Worm (Caenorhabditis elegans) whole organism, L1 larva: ENCODE measurements around the gene lgc-5.
A peak's percentile ranks its signal among the peaks of the same experiment; 100 is the strongest.
"Not testable (repeated sequence)": the region's sequence is repeated elsewhere in the genome, so short reads cannot be mapped to it uniquely, and the experiment has no call there.

Experiments used
- C34B4.2 ChIP-seq: sonication (generic microtip); optimal IDR thresholded peaks from 2 replicates; lab custom pipeline; 2017; ENCODE audit warnings: mild to moderate bottlenecking, missing genetic modification characterization, missing compliant biosample characterization
- Y116A8C.19 ChIP-seq: sonication (generic microtip); optimal IDR thresholded peaks from 2 replicates; lab custom pipeline; 2016; ENCODE audit warnings: missing compliant biosample characterization, missing genetic modification characterization, borderline replicate concordance
- alr-1 ChIP-seq: fragments of 200-800 bp; sonication (Bioruptor generic); optimal IDR thresholded peaks from 2 replicates; lab custom pipeline; 2018; ENCODE audit warnings: borderline replicate concordance, mild to moderate bottlenecking, missing genetic modification characterization, missing compliant biosample characterization
- blmp-1 ChIP-seq: fragments of 150-350 bp; optimal IDR thresholded peaks from 2 replicates; lab custom pipeline; 2014; ENCODE audit warnings: missing biosample characterization, missing genetic modification characterization
- ceh-82 ChIP-seq, 3 experiments: fragments of 150-350 bp in 1 of 3; sonication (generic microtip) in 2 of 3; optimal IDR thresholded peaks; 2 replicates each; lab custom pipeline; 2014 to 2017; ENCODE audit warnings: missing biosample characterization in 3 of 3, missing genetic modification characterization in 3 of 3
- ceh-88 ChIP-seq: fragments of 200-800 bp; sonication (Bioruptor generic); IDR thresholded peaks from 2 replicates; pipeline ENCODE4 v1.3.6; 2022; ENCODE audit warnings: missing genetic modification characterization, missing compliant biosample characterization
- efl-1 ChIP-seq, 4 experiments: fragments of 150-350 bp; optimal IDR thresholded peaks in 3 of 4; peaks in 1 of 4; 1 replicate in 1 of 4; 2 replicates in 3 of 4; lab custom pipeline; 2014; ENCODE audit warnings: missing biosample characterization in 2 of 4, missing genetic modification characterization in 2 of 4, missing genetic modification reagents in 2 of 4
- efl-3 ChIP-seq: fragments of 200-800 bp; sonication (Bioruptor generic); optimal IDR thresholded peaks from 2 replicates; lab custom pipeline; 2018; ENCODE audit warnings: mild to moderate bottlenecking, missing genetic modification characterization, missing compliant biosample characterization
- egl-27 ChIP-seq, 2 experiments: fragments of 150-350 bp in 1 of 2; sonication (generic microtip); optimal IDR thresholded peaks; 3 replicates each; lab custom pipeline; 2017 to 2018; ENCODE audit warnings: missing biosample characterization in 2 of 2, missing genetic modification characterization in 2 of 2, missing genetic modification reagents in 2 of 2
- elt-2 ChIP-seq: sonication (generic microtip); optimal IDR thresholded peaks from 2 replicates; lab custom pipeline; 2016; ENCODE audit warnings: missing genetic modification characterization, mild to moderate bottlenecking, inconsistent platforms, missing compliant biosample characterization, missing genetic modification reagents
- elt-3 ChIP-seq, 6 experiments: fragments of 150-350 bp in 1 of 6; sonication (generic microtip); optimal IDR thresholded peaks; 2 replicates each; lab custom pipeline; 2017 to 2018; ENCODE audit warnings: missing biosample characterization in 6 of 6, missing genetic modification characterization in 6 of 6, inconsistent platforms in 1 of 6
- ets-5 ChIP-seq: fragments of 200-800 bp; sonication (Bioruptor generic); IDR thresholded peaks from 2 replicates; pipeline ENCODE4 v1.3.6; 2022; ENCODE audit warnings: missing genetic modification characterization, missing compliant biosample characterization
- fkh-10 ChIP-seq: sonication (generic microtip); optimal IDR thresholded peaks from 2 replicates; lab custom pipeline; 2017; ENCODE audit warnings: missing biosample characterization, missing genetic modification reagents, missing genetic modification characterization
- fkh-4 ChIP-seq: sonication (generic microtip); optimal IDR thresholded peaks from 2 replicates; lab custom pipeline; 2016; ENCODE audit warnings: missing compliant biosample characterization, missing genetic modification characterization, borderline replicate concordance
- grh-1 ChIP-seq: fragments of 200-800 bp; sonication (Bioruptor generic); IDR thresholded peaks from 2 replicates; pipeline ENCODE4 v1.3.6; 2022; ENCODE audit warnings: missing genetic modification reagents, missing genetic modification characterization, missing compliant biosample characterization
- isw-1 ChIP-seq: fragments of 200-800 bp; sonication (Bioruptor generic); IDR thresholded peaks from 2 replicates; pipeline ENCODE4 v1.3.6; 2022; ENCODE audit warnings: missing genetic modification characterization, missing compliant biosample characterization
- jun-1 ChIP-seq: fragments of 150-350 bp; optimal IDR thresholded peaks from 2 replicates; lab custom pipeline; 2014; ENCODE audit warnings: missing biosample characterization, missing genetic modification reagents, missing genetic modification characterization
- lin-39 ChIP-seq: fragments of 150-350 bp; optimal IDR thresholded peaks from 2 replicates; lab custom pipeline; 2014; ENCODE audit warnings: missing biosample characterization, missing genetic modification reagents, missing genetic modification characterization
- mab-9 ChIP-seq: fragments of 200-800 bp; sonication (Bioruptor generic); IDR thresholded peaks from 2 replicates; pipeline ENCODE4 v1.3.6; 2022; ENCODE audit warnings: missing genetic modification reagents, missing genetic modification characterization, missing compliant biosample characterization
- mdl-1 ChIP-seq, 2 experiments: fragments of 150-350 bp; optimal IDR thresholded peaks; 2 replicates each; lab custom pipeline; 2014 to 2017; ENCODE audit warnings: missing biosample characterization in 2 of 2, missing genetic modification characterization in 2 of 2, inconsistent platforms in 1 of 2
- nhr-19 ChIP-seq: fragments of 200-800 bp; sonication (Bioruptor generic); conservative IDR thresholded peaks from 2 replicates; pipeline ENCODE4 v1.3.6; 2022; ENCODE audit warnings: missing genetic modification characterization, missing compliant biosample characterization
- nhr-28 ChIP-seq: fragments of 150-350 bp; optimal IDR thresholded peaks from 2 replicates; lab custom pipeline; 2014; ENCODE audit warnings: missing biosample characterization, missing genetic modification characterization
- nhr-47 ChIP-seq: sonication (generic microtip); optimal IDR thresholded peaks from 2 replicates; lab custom pipeline; 2016; ENCODE audit warnings: mild to moderate bottlenecking, missing genetic modification characterization, moderate library complexity, missing compliant biosample characterization
- nhr-71 ChIP-seq: sonication (generic microtip); optimal IDR thresholded peaks from 2 replicates; lab custom pipeline; 2016; ENCODE audit warnings: mild to moderate bottlenecking, missing genetic modification characterization, moderate library complexity, missing compliant biosample characterization
- nhr-76 ChIP-seq: sonication (generic microtip); optimal IDR thresholded peaks from 2 replicates; lab custom pipeline; 2017; ENCODE audit warnings: missing biosample characterization, missing genetic modification characterization
- nhr-77 ChIP-seq: fragments of 150-350 bp; optimal IDR thresholded peaks from 2 replicates; lab custom pipeline; 2014; ENCODE audit warnings: missing biosample characterization, missing genetic modification characterization
- pag-3 ChIP-seq: sonication (generic microtip); optimal IDR thresholded peaks from 2 replicates; lab custom pipeline; 2017; ENCODE audit warnings: missing genetic modification characterization, mild to moderate bottlenecking, missing compliant biosample characterization, antibody characterized with exemption, borderline replicate concordance; ENCODE audit not compliant: insufficient read depth
- snu-23 ChIP-seq: sonication (generic microtip); optimal IDR thresholded peaks from 2 replicates; lab custom pipeline; 2016; ENCODE audit warnings: missing genetic modification characterization, missing compliant biosample characterization
- tbx-2 ChIP-seq: sonication (generic microtip); optimal IDR thresholded peaks from 2 replicates; lab custom pipeline; 2016; ENCODE audit warnings: missing genetic modification characterization, missing compliant biosample characterization
- unc-30 ChIP-seq: sonication (generic microtip); optimal IDR thresholded peaks from 2 replicates; lab custom pipeline; 2017; ENCODE audit warnings: missing biosample characterization, missing genetic modification characterization
- unc-86 ChIP-seq: sonication (generic microtip); optimal IDR thresholded peaks from 2 replicates; lab custom pipeline; 2016; ENCODE audit warnings: missing genetic modification characterization, missing compliant biosample characterization
- vab-15 ChIP-seq: sonication (generic microtip); optimal IDR thresholded peaks from 2 replicates; lab custom pipeline; 2017; ENCODE audit warnings: missing genotype, mild to moderate bottlenecking, missing genetic modification characterization, missing compliant biosample characterization
- xbp-1 ChIP-seq: sonication (generic microtip); optimal IDR thresholded peaks from 2 replicates; lab custom pipeline; 2016; ENCODE audit warnings: missing genetic modification characterization, missing compliant biosample characterization
- zag-1 ChIP-seq: fragments of 150-350 bp; optimal IDR thresholded peaks from 2 replicates; lab custom pipeline; 2014; ENCODE audit warnings: missing biosample characterization, missing genetic modification characterization
- zip-4 ChIP-seq: fragments of 200-800 bp; sonication (Bioruptor generic); optimal IDR thresholded peaks from 2 replicates; lab custom pipeline; 2018; ENCODE audit warnings: mild to moderate bottlenecking, missing genetic modification characterization, moderate library complexity, missing compliant biosample characterization
- ztf-4 ChIP-seq: fragments of 150-350 bp; optimal IDR thresholded peaks from 2 replicates; lab custom pipeline; 2014; ENCODE audit warnings: missing biosample characterization, missing genetic modification characterization

The lgc-5 gene

DNA sequence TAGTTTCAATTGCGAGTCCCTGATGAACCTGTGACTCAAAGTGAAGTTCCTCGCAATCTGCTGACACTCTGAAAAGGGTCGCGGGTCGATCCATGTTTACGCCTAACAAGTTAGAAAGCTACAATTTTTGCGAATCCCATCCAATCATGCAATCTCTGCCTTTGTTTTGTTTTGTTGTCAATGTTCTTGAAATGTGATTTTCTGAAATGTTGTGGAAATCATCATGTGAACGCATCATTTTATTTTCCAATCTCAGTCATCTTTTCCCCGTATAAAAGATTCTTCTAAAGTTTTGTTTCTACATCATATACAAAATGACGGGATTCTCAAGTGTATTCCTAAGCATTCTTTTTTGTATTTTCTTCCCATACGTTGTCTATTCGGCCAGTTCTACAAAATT lies 5.6 kb downstream of the lgc-5 start, which contains the start of gene F17E9.4:
Gene F17E9.4, plus strand, starts transcription at position 301 of the 400 bp plus-strand sequence.
- no peak for TF ChIP-seq mab-9
- TF ChIP-seq nhr-77 (tag; lab: Kevin White, UChicago) = no peak
- no peak for TF ChIP-seq nhr-76 (tag; lab: Kevin White, UChicago)
- no peak for TF ChIP-seq blmp-1 (tag; lab: Kevin White, UChicago)
- TF ChIP-seq C34B4.2 (tag; lab: Kevin White, UChicago) = no peak
- no peak for TF ChIP-seq vab-15 (tag; lab: Kevin White, UChicago)
- TF ChIP-seq ceh-82 (tag; optimal IDR thresholded peaks at IDR 0.05; lab: Kevin White, UChicago) = no peak
- no peak for TF ChIP-seq nhr-47 (tag; lab: Kevin White, UChicago)

DNA sequence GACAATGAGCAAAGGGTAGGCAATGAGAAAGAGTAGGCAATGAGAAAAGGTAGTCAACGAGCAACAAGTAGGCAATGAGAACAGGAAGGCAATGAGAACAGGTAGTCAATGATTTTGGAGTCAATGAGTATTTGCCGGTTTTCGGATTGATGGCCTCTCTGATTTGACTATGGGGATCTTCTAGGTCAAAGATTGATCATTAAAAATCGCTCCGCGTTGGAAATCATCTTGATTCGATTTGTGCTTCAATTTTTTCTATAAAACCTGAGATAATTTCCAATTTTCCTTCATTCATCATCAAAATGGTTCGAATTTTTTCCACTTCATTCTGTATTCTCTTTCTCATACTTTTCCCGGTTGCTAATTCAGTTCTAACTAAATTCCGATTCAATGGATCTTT lies 9.6 kb downstream of the lgc-5 start, which contains the start of gene F17E9.16:
Gene F17E9.16, plus strand, starts transcription at position 301 of the 400 bp plus-strand sequence.
- TF ChIP-seq tbx-2; nhr-71 (tag; lab: Kevin White, UChicago); elt-2 (tag; lab: Kevin White, UChicago): not testable (repeated sequence)
- TF ChIP-seq, all 84 proteins: peak for 0; not testable (repeated sequence) for 84

DNA sequence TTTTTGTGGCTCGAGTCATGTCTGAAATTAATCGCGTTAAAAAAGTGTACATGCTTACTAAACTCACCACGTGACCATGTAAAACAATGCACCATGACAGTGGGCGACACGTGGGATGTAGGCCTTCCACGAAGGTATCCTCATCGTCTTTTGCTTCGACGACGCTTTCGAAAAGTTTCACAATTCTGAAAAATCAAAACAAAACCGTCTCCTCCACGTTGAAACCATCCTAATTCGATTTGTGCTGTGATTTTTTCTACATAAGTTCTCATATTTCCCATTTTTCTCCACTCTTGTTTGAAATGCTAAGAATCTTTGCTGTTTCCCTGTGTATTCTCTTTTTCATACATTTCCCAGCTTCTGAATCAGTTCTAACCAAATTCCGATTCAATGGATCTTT lies 12.1 kb downstream of the lgc-5 start, which contains the start of gene F17E9.3:
Gene F17E9.3, plus strand, starts transcription at position 301 of the 400 bp plus-strand sequence.
- TF ChIP-seq efl-3 (GFP tag; lab: Kevin White, UChicago) (no peak), fkh-10 (GFP tag; lab: Kevin White, UChicago) (no peak), pag-3 (tag; lab: Kevin White, UChicago) (no peak), elt-3 (tag; optimal IDR thresholded peaks at IDR 0.05; lab: Kevin White, UChicago) (no peak), nhr-19 (no peak), lin-39 (tag; lab: Kevin White, UChicago) (no peak), zip-4 (GFP tag; lab: Kevin White, UChicago) (no peak), egl-27 (tag; optimal IDR thresholded peaks at IDR 0.05; lab: Kevin White, UChicago) (no peak), elt-2 (tag; lab: Kevin White, UChicago) (no peak)

ce11 chrIV:8355592-8355991 lies 13.1 kb downstream of the lgc-5 start, which contains the start of the genes F17E9.2 and col-116:
TSS of gene F17E9.2 (plus strand) at chrIV:8355892.
TSS of gene col-116 (plus strand) at chrIV:8355906.
- TF ChIP-seq efl-1 (optimal IDR thresholded peaks at IDR 0.05; lab: Kevin White, UChicago) = no peak
- TF ChIP-seq efl-1 (GFP tag; optimal IDR thresholded peaks at IDR 0.05 in 1 of 2; lab: Kevin White, UChicago) = peak in 1 of 2 experiments; percentile 60
- no peak for TF ChIP-seq grh-1

ce11 chrIV:8357299-8357698 lies 14.8 kb downstream of the lgc-5 start:
- no peak for TF ChIP-seq alr-1 (tag; lab: Kevin White, UChicago)
- TF ChIP-seq efl-1 (optimal IDR thresholded peaks at IDR 0.05; lab: Kevin White, UChicago) = no peak
- peak in 1 of 2 experiments; percentile 81 for TF ChIP-seq efl-1 (GFP tag; optimal IDR thresholded peaks at IDR 0.05 in 1 of 2; lab: Kevin White, UChicago)
- TF ChIP-seq, all 84 proteins: peak for 1

DNA sequence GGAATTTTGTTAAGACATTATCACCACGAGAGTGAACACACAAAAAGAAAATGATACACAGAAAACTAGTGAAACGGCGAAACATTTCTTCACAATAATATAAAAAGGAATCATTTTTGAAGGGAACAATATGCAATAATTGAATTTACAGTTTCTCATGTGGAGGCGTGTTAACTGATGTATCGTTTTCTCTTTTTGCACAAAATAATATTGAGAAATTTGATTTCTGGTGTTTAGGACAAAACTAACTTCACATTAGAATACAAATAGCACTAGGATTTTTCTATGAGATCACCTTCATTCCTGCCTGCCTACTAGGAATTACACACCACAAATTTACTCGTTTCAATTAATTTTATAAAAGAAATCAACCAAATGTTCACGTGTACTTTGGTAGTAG lies 16.0 kb downstream of the lgc-5 start, which contains the start of gene D2096.13:
Gene D2096.13, minus strand, starts transcription at position 101 of the 400 bp plus-strand sequence.
- TF ChIP-seq Y116A8C.19 (tag; lab: Kevin White, UChicago) = no peak
- no peak for TF ChIP-seq nhr-28 (tag; lab: Kevin White, UChicago)
- no peak for TF ChIP-seq fkh-4 (tag; lab: Kevin White, UChicago)
- TF ChIP-seq unc-30 = no peak
- no peak for TF ChIP-seq ztf-4 (tag; lab: Kevin White, UChicago)
- no peak for TF ChIP-seq unc-86 (tag; lab: Kevin White, UChicago)
- no peak for TF ChIP-seq mdl-1 (tag; optimal IDR thresholded peaks at IDR 0.05; lab: Kevin White, UChicago)
- no peak for TF ChIP-seq snu-23 (GFP tag; lab: Kevin White, UChicago)
- no peak for TF ChIP-seq ceh-88 (GFP tag; lab: Robert Waterston, UW)
- TF ChIP-seq jun-1 (tag; lab: Kevin White, UChicago) = no peak
- no peak for TF ChIP-seq isw-1 (GFP tag; lab: Robert Waterston, UW)
- TF ChIP-seq xbp-1 (tag; lab: Kevin White, UChicago) = no peak
- no peak for TF ChIP-seq ets-5 (GFP tag; lab: Robert Waterston, UW)
- TF ChIP-seq zag-1 (tag; lab: Kevin White, UChicago) = no peak
